Worm (Caenorhabditis elegans) whole organism, young adult: ENCODE results near the gene rbm-28.

Experiments used
- C06A6.2 ChIP-seq: fragments of 200-800 bp; sonication (Bioruptor generic); conservative IDR thresholded peaks from 2 replicates; pipeline ENCODE4 v1.3.6; 2022; ENCODE audit warnings: missing genetic modification characterization, missing compliant biosample characterization
- D2030.7 ChIP-seq: fragments of 200-800 bp; sonication (Bioruptor generic); IDR thresholded peaks from 2 replicates; pipeline ENCODE4 v1.3.6; 2022; ENCODE audit warnings: missing genetic modification reagents, missing genetic modification characterization, missing compliant biosample characterization
- F22D6.2 ChIP-seq: sonication (generic microtip); optimal IDR thresholded peaks from 2 replicates; lab custom pipeline; 2016; ENCODE audit warnings: mild to moderate bottlenecking, missing genetic modification characterization, missing compliant biosample characterization
- F52B5.7 ChIP-seq: sonication (generic microtip); optimal IDR thresholded peaks from 2 replicates; lab custom pipeline; 2016; ENCODE audit warnings: mild to moderate bottlenecking, missing genetic modification characterization, missing compliant biosample characterization
- K11D2.4 ChIP-seq: fragments of 200-800 bp; sonication (Bioruptor generic); IDR thresholded peaks from 2 replicates; pipeline ENCODE4 v1.3.6; 2022; ENCODE audit warnings: missing genetic modification reagents, missing genetic modification characterization, missing compliant biosample characterization
- K12H6.12 ChIP-seq: fragments of 200-800 bp; sonication (Bioruptor generic); optimal IDR thresholded peaks from 2 replicates; lab custom pipeline; 2018; ENCODE audit warnings: mild to moderate bottlenecking, missing genetic modification characterization, missing compliant biosample characterization
- Y53G8AR.9 ChIP-seq: fragments of 200-800 bp; sonication (Bioruptor generic); conservative IDR thresholded peaks from 2 replicates; pipeline ENCODE4 v1.3.6; 2022; ENCODE audit warnings: missing genetic modification reagents, missing genetic modification characterization, missing compliant biosample characterization
- Y56A3A.18 ChIP-seq: fragments of 200-800 bp; sonication (Bioruptor generic); IDR thresholded peaks from 2 replicates; pipeline ENCODE4 v1.3.6; 2022; ENCODE audit warnings: missing genetic modification reagents, missing genetic modification characterization, missing compliant biosample characterization
- ama-1 ChIP-seq, 3 experiments: fragments of 150-350 bp in 1 of 3; sonication (generic microtip) in 2 of 3; optimal IDR thresholded peaks; 2 replicates each; lab custom pipeline; 2014 to 2018; ENCODE audit warnings: missing biosample characterization in 2 of 3, missing genetic modification characterization in 2 of 3, missing genetic modification reagents in 2 of 3
- athp-1 ChIP-seq: sonication (generic microtip); optimal IDR thresholded peaks from 2 replicates; lab custom pipeline; 2017; ENCODE audit warnings: mild to moderate bottlenecking, missing genetic modification characterization, missing compliant biosample characterization
- bed-2 ChIP-seq: fragments of 200-800 bp; sonication (Bioruptor generic); IDR thresholded peaks from 2 replicates; pipeline ENCODE4 v1.3.6; 2022; ENCODE audit warnings: missing genetic modification reagents, missing genetic modification characterization, missing compliant biosample characterization
- cebp-1 ChIP-seq, 2 experiments: fragments of 200-800 bp in 1 of 2; sonication (Bioruptor generic) in 1 of 2; sonication (generic microtip) in 1 of 2; IDR thresholded peaks in 1 of 2; optimal IDR thresholded peaks in 1 of 2; 2 replicates each; pipeline versions ENCODE4 v1.3.6 to Lab custom; 2017 to 2022; ENCODE audit warnings: missing compliant biosample characterization in 2 of 2, missing genetic modification characterization in 2 of 2, mild to moderate bottlenecking in 1 of 2, missing genetic modification reagents in 1 of 2, moderate library complexity in 1 of 2
- cebp-2 ChIP-seq: fragments of 200-800 bp; sonication (Bioruptor generic); IDR thresholded peaks from 2 replicates; pipeline ENCODE4 v1.3.6; 2022; ENCODE audit warnings: missing genetic modification characterization, missing compliant biosample characterization
- ceh-79 ChIP-seq: sonication (generic microtip); optimal IDR thresholded peaks from 2 replicates; lab custom pipeline; 2017; ENCODE audit warnings: mild to moderate bottlenecking, missing genetic modification characterization, missing compliant biosample characterization
- ceh-91 ChIP-seq: fragments of 200-800 bp; sonication (Bioruptor generic); IDR thresholded peaks from 2 replicates; pipeline ENCODE4 v1.3.6; 2022; ENCODE audit warnings: missing genetic modification reagents, missing genetic modification characterization, missing compliant biosample characterization
- chd-7 ChIP-seq: sonication (generic microtip); optimal IDR thresholded peaks from 2 replicates; lab custom pipeline; 2016; ENCODE audit warnings: mild to moderate bottlenecking, missing genetic modification characterization, moderate library complexity, missing compliant biosample characterization
- dpff-1 ChIP-seq: sonication (generic microtip); optimal IDR thresholded peaks from 2 replicates; lab custom pipeline; 2017; ENCODE audit warnings: mild to moderate bottlenecking, missing genetic modification characterization, missing compliant biosample characterization
- dpl-1 ChIP-seq: fragments of 150-350 bp; optimal IDR thresholded peaks from 2 replicates; lab custom pipeline; 2014; ENCODE audit warnings: missing biosample characterization, missing genetic modification reagents, missing genetic modification characterization
- egl-18 ChIP-seq: fragments of 200-800 bp; sonication (Bioruptor generic); IDR thresholded peaks from 2 replicates; pipeline ENCODE4 v1.3.6; 2022; ENCODE audit warnings: missing genetic modification reagents, missing genetic modification characterization, missing compliant biosample characterization
- ets-4 ChIP-seq: fragments of 200-800 bp; sonication (Bioruptor generic); optimal IDR thresholded peaks from 2 replicates; lab custom pipeline; 2018; ENCODE audit warnings: mild to moderate bottlenecking, missing genetic modification characterization, missing compliant biosample characterization
- him-1 ChIP-seq: sonication (generic microtip); optimal IDR thresholded peaks from 2 replicates; lab custom pipeline; 2016; ENCODE audit warnings: missing genotype, missing genetic modification reagents, missing genetic modification characterization, missing compliant biosample characterization
- hlh-26 ChIP-seq: fragments of 200-800 bp; sonication (Bioruptor generic); conservative IDR thresholded peaks from 2 replicates; pipeline ENCODE4 v1.3.6; 2022; ENCODE audit warnings: missing genetic modification reagents, missing genetic modification characterization, missing compliant biosample characterization
- hmg-1.2 ChIP-seq: fragments of 200-800 bp; sonication (Bioruptor generic); IDR thresholded peaks from 2 replicates; pipeline ENCODE4 v1.3.6; 2022; ENCODE audit warnings: missing genetic modification reagents, missing genetic modification characterization, missing compliant biosample characterization
- hmg-20 ChIP-seq: fragments of 200-800 bp; sonication (Bioruptor generic); IDR thresholded peaks from 2 replicates; pipeline ENCODE4 v1.3.6; 2022; ENCODE audit warnings: missing genetic modification reagents, missing genetic modification characterization, missing compliant biosample characterization
- hrde-1 ChIP-seq: sonication (generic microtip); optimal IDR thresholded peaks from 2 replicates; lab custom pipeline; 2016; ENCODE audit warnings: missing genetic modification characterization, mild to moderate bottlenecking, missing compliant biosample characterization, moderate library complexity, missing genotype, missing genetic modification reagents, borderline replicate concordance
- lir-1 ChIP-seq: fragments of 200-800 bp; sonication (Bioruptor generic); conservative IDR thresholded peaks from 2 replicates; pipeline ENCODE4 v1.3.6; 2022; ENCODE audit warnings: missing genetic modification reagents, missing genetic modification characterization, missing compliant biosample characterization
- madf-3 ChIP-seq: fragments of 200-800 bp; sonication (Bioruptor generic); IDR thresholded peaks from 2 replicates; pipeline ENCODE4 v1.3.6; 2022; ENCODE audit warnings: missing genetic modification reagents, missing genetic modification characterization, missing compliant biosample characterization
- madf-6 ChIP-seq: fragments of 200-800 bp; sonication (Bioruptor generic); IDR thresholded peaks from 2 replicates; pipeline ENCODE4 v1.3.6; 2022; ENCODE audit warnings: missing genetic modification reagents, missing genetic modification characterization, missing compliant biosample characterization
- mel-28 ChIP-seq: sonication (generic microtip); optimal IDR thresholded peaks from 2 replicates; lab custom pipeline; 2016; ENCODE audit warnings: borderline replicate concordance, mild to moderate bottlenecking, missing genetic modification characterization, missing compliant biosample characterization
- mxl-1 ChIP-seq: sonication (generic microtip); optimal IDR thresholded peaks from 2 replicates; lab custom pipeline; 2016; ENCODE audit warnings: missing genetic modification characterization, missing compliant biosample characterization
- nfya-1 ChIP-seq: sonication (generic microtip); optimal IDR thresholded peaks from 2 replicates; lab custom pipeline; 2017; ENCODE audit warnings: antibody characterized with exemption, missing compliant biosample characterization, missing genetic modification characterization, borderline replicate concordance; ENCODE audit not compliant: insufficient read depth
- nhr-27 ChIP-seq: fragments of 200-800 bp; sonication (Bioruptor generic); optimal IDR thresholded peaks from 2 replicates; lab custom pipeline; 2018; ENCODE audit warnings: mild to moderate bottlenecking, missing genetic modification characterization, moderate library complexity, missing compliant biosample characterization
- nhr-80 ChIP-seq: sonication (generic microtip); optimal IDR thresholded peaks from 2 replicates; lab custom pipeline; 2016; ENCODE audit warnings: missing genetic modification characterization, missing compliant biosample characterization
- rcor-1 ChIP-seq: fragments of 200-800 bp; sonication (Bioruptor generic); IDR thresholded peaks from 2 replicates; pipeline ENCODE4 v1.3.6; 2022; ENCODE audit warnings: missing genetic modification reagents, missing genetic modification characterization, missing compliant biosample characterization
- sdz-38 ChIP-seq: sonication (generic microtip); optimal IDR thresholded peaks from 2 replicates; lab custom pipeline; 2016; ENCODE audit warnings: missing genotype, missing genetic modification characterization, missing compliant biosample characterization
- snpc-1.3 ChIP-seq: sonication (generic microtip); optimal IDR thresholded peaks from 2 replicates; lab custom pipeline; 2017; ENCODE audit warnings: missing genetic modification characterization, mild to moderate bottlenecking, missing compliant biosample characterization, antibody characterized with exemption, moderate library complexity, missing genotype, missing genetic modification reagents; ENCODE audit not compliant: insufficient read depth
- snpc-3.4 ChIP-seq: sonication (generic microtip); optimal IDR thresholded peaks from 2 replicates; lab custom pipeline; 2017; ENCODE audit warnings: missing genetic modification characterization, mild to moderate bottlenecking, missing compliant biosample characterization, antibody characterized with exemption, moderate library complexity, missing genotype, missing genetic modification reagents
- snpc-4 ChIP-seq, 5 experiments: fragments of 150-350 bp in 1 of 5; sonication (generic microtip) in 4 of 5; optimal IDR thresholded peaks; 2 replicates each; lab custom pipeline; 2014 to 2018; ENCODE audit warnings: missing genetic modification characterization in 5 of 5, missing biosample characterization in 3 of 5, antibody characterized with exemption in 2 of 5, mild to moderate bottlenecking in 2 of 5, missing compliant biosample characterization in 2 of 5, missing genotype in 2 of 5, moderate library complexity in 2 of 5, missing genetic modification reagents in 1 of 5
- tbp1 ChIP-seq: fragments of 200-800 bp; sonication (Bioruptor generic); optimal IDR thresholded peaks from 2 replicates; lab custom pipeline; 2018; ENCODE audit warnings: mild to moderate bottlenecking, missing genetic modification characterization, missing compliant biosample characterization
- tlf-1 ChIP-seq: fragments of 200-800 bp; sonication (Bioruptor generic); optimal IDR thresholded peaks from 2 replicates; lab custom pipeline; 2018; ENCODE audit warnings: mild to moderate bottlenecking, missing genetic modification characterization, missing compliant biosample characterization
- zfh-2 ChIP-seq: fragments of 200-800 bp; sonication (Bioruptor generic); conservative IDR thresholded peaks from 2 replicates; pipeline ENCODE4 v1.3.6; 2022; ENCODE audit warnings: missing genetic modification reagents, missing genetic modification characterization, missing compliant biosample characterization
- zim-3 ChIP-seq: sonication (generic microtip); optimal IDR thresholded peaks from 2 replicates; lab custom pipeline; 2017; ENCODE audit warnings: mild to moderate bottlenecking, missing genetic modification characterization, moderate library complexity, missing compliant biosample characterization
- ztf-26 ChIP-seq: sonication (generic microtip); optimal IDR thresholded peaks from 2 replicates; lab custom pipeline; 2017; ENCODE audit warnings: missing genetic modification characterization, missing compliant biosample characterization
- ztf-28 ChIP-seq: fragments of 200-800 bp; sonication (Bioruptor generic); IDR thresholded peaks from 2 replicates; pipeline ENCODE4 v1.3.6; 2022; ENCODE audit warnings: missing genetic modification reagents, missing genetic modification characterization, missing compliant biosample characterization
- ztf-3 ChIP-seq: fragments of 200-800 bp; sonication (Bioruptor generic); optimal IDR thresholded peaks from 2 replicates; lab custom pipeline; 2018; ENCODE audit warnings: mild to moderate bottlenecking, missing genetic modification characterization, missing compliant biosample characterization
- ztf-6 ChIP-seq: fragments of 200-800 bp; sonication (Bioruptor generic); IDR thresholded peaks from 2 replicates; pipeline ENCODE4 v1.3.6; 2022; ENCODE audit warnings: missing genetic modification reagents, missing genetic modification characterization, missing compliant biosample characterization

Gene rbm-28

ce11 chrII:14814894-14815568 lies 42.0 kb upstream of the rbm-28 start, which contains the start of gene W01D2.1 (continued):
- TF ChIP-seq C06A6.2 (GFP tag; lab: Robert Waterston, UW) (no peak), tlf-1 (GFP tag; lab: Kevin White, UChicago) (no peak), ztf-6 (no peak), ztf-26 (tag; lab: Kevin White, UChicago) (no peak), snpc-3.4 (tag; lab: Kevin White, UChicago) (no peak), him-1 (tag; lab: Kevin White, UChicago) (no peak), bed-2 (GFP tag; lab: Robert Waterston, UW) (no peak), ztf-3 (GFP tag; lab: Kevin White, UChicago) (no peak), K11D2.4 (no peak), Y56A3A.18 (GFP tag; lab: Robert Waterston, UW) (no peak), hmg-1.2 (GFP tag; lab: Robert Waterston, UW) (peak; percentile 11; the same call in 1 of the 2 replicates), ceh-91 (GFP tag; lab: Robert Waterston, UW) (no peak), Y53G8AR.9 (GFP tag; lab: Robert Waterston, UW) (no peak), dpl-1 (GFP tag; lab: Kevin White, UChicago) (peak; percentile 65), F22D6.2 (tag; lab: Kevin White, UChicago) (no peak), cebp-2 (GFP tag; lab: Robert Waterston, UW) (no peak), hmg-20 (no peak), sdz-38 (no peak), zfh-2 (no peak), D2030.7 (GFP tag; lab: Robert Waterston, UW) (peak; percentile 65; the same call in 1 of the 2 replicates), nhr-27 (no peak), snpc-1.3 (tag; lab: Kevin White, UChicago) (peak; percentile 58), zim-3 (tag; lab: Kevin White, UChicago) (no peak), athp-1 (tag; lab: Kevin White, UChicago) (no peak), cebp-1 (GFP tag; IDR thresholded peaks at IDR 0.05; lab: Robert Waterston, UW) (no peak), cebp-1 (tag; optimal IDR thresholded peaks at IDR 0.05; lab: Kevin White, UChicago) (peak; percentile 27), lir-1 (no peak), mxl-1 (tag; lab: Kevin White, UChicago) (no peak), dpff-1 (no peak), tbp1 (no peak), ztf-28 (no peak), mel-28 (tag; lab: Kevin White, UChicago) (no peak), madf-6 (GFP tag; lab: Robert Waterston, UW) (peak; percentile 68), ama-1 (optimal IDR thresholded peaks at IDR 0.05; lab: Kevin White, UChicago) (no peak), ama-1 (GFP tag; optimal IDR thresholded peaks at IDR 0.05; lab: Kevin White, UChicago) (peak in 1 of 2 experiments; percentile 10)

ce11 chrII:14816086-14816485 lies 41.0 kb upstream of the rbm-28 start:
- TF ChIP-seq snpc-3.4 (tag; lab: Kevin White, UChicago) (peak; percentile 66), egl-18 (GFP tag; lab: Robert Waterston, UW) (no peak), snpc-4 (GFP tag; optimal IDR thresholded peaks at IDR 0.05; lab: Kevin White, UChicago) (no peak), snpc-4 (tag; optimal IDR thresholded peaks at IDR 0.05; lab: Kevin White, UChicago) (no peak), nfya-1 (no peak), ets-4 (GFP tag; lab: Kevin White, UChicago) (no peak), K12H6.12 (tag; lab: Kevin White, UChicago) (no peak), hrde-1 (peak; percentile 34), ztf-3 (GFP tag; lab: Kevin White, UChicago) (no peak), ceh-79 (tag; lab: Kevin White, UChicago) (no peak), nhr-80 (tag; lab: Kevin White, UChicago) (no peak), him-1 (tag; lab: Kevin White, UChicago) (peak; percentile 28), hmg-20 (no peak), F52B5.7 (tag; lab: Kevin White, UChicago) (no peak), chd-7 (tag; lab: Kevin White, UChicago) (no peak), hlh-26 (no peak), madf-3 (GFP tag; lab: Robert Waterston, UW) (0 out of 2 replicates have a peak, but pooled peaks have one; percentile 13), rcor-1 (GFP tag; lab: Robert Waterston, UW) (peak; percentile 46; the same call in 1 of the 2 replicates)
